Fruit fly (Drosophila melanogaster): ENCODE data around the gene CG10565.

CG10565 gene

DNA sequence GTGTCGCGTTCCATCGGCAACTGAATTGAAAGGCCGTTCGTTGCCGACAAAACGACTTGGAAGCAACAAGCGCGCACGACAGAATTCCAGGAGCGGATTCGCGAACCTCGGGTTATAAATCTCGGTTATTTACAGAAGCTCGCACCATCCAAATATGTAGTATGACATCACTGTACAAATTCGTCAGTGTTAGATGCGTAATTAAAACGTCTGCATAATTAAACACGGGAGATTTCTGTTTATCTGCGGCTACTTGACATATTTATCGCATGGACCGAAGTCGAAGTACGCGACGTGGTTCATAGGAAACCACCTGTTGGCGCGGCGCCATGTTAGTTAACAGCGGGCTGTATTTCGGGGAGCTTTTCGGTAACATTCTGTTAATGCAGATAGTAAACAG, 35.8 kb upstream of the CG10565 start, which contains the start of gene Ac78C (continued):
- TF ChIP-seq mirr (GFP tag; optimal IDR thresholded peaks at IDR 0.05) (peak; percentile 98), Sry-β (GFP tag; optimal IDR thresholded peaks at IDR 0.05) (no peak), Xbp1 (GFP tag; optimal IDR thresholded peaks at IDR 0.05) (peak; percentile 91), br (optimal IDR thresholded peaks at IDR 0.05) (no peak), zfh2 (GFP tag; optimal IDR thresholded peaks at IDR 0.05) (peak; percentile 93), Elba2 (GFP tag; optimal IDR thresholded peaks at IDR 0.05) (no peak), Mrtf (GFP tag; IDR thresholded peaks at IDR 0.05) (peak; percentile 87), CG10147 (GFP tag; optimal IDR thresholded peaks at IDR 0.05) (peak; percentile 90), CG34224 (GFP tag; IDR thresholded peaks at IDR 0.05; ENCODE audit: partially characterized antibody) (peak; percentile 24; the same call in 1 of the 3 replicates), CG1529 (GFP tag; optimal IDR thresholded peaks at IDR 0.05) (peak; percentile 46), tna (GFP tag; IDR thresholded peaks at IDR 0.05; ENCODE audit: partially characterized antibody) (peak; percentile 64), ATbp (GFP tag; optimal IDR thresholded peaks at IDR 0.05) (peak; percentile 80), dysf (GFP tag; IDR thresholded peaks at IDR 0.05) (peak; percentile 92), CG6654 (GFP tag; optimal IDR thresholded peaks at IDR 0.05) (peak; percentile 61), CG16779 (GFP tag; IDR thresholded peaks at IDR 0.05) (peak; percentile 93), prd (optimal IDR thresholded peaks at IDR 0.05) (no peak), prd (GFP tag; IDR thresholded peaks at IDR 0.05) (peak; percentile 81), twi (tag; optimal IDR thresholded peaks at IDR 0.05) (no peak), CG10366 (GFP tag; IDR thresholded peaks at IDR 0.05) (peak; percentile 83), CG7963 (GFP tag; IDR thresholded peaks at IDR 0.05; ENCODE audit: partially characterized antibody) (no peak), Drgx (GFP tag; IDR thresholded peaks at IDR 0.05) (peak; percentile 90), croc (GFP tag; conservative IDR thresholded peaks at IDR 0.05) (peak; percentile 51; the same call in 2 of the 3 replicates), wek (GFP tag; optimal IDR thresholded peaks at IDR 0.05) (peak; percentile 77), CG33557 (GFP tag; optimal IDR thresholded peaks at IDR 0.05) (no peak), Side (GFP tag; optimal IDR thresholded peaks at IDR 0.05) (peak; percentile 90), jing (GFP tag; optimal IDR thresholded peaks at IDR 0.05) (peak; percentile 55), slou (GFP tag; optimal IDR thresholded peaks at IDR 0.05) (peak; percentile 48), CG1603 (tag; optimal IDR thresholded peaks at IDR 0.05) (peak; percentile 87), CG9817 (tag; optimal IDR thresholded peaks at IDR 0.05) (peak; percentile 92), Dip2 (GFP tag; IDR thresholded peaks at IDR 0.05) (no peak), Ravus (GFP tag; IDR thresholded peaks at IDR 0.05) (peak; percentile 50), CG2129 (GFP tag; IDR thresholded peaks at IDR 0.05; ENCODE audit: partially characterized antibody) (no peak), crc (GFP tag; optimal IDR thresholded peaks at IDR 0.05) (peak; percentile 88), vnd (GFP tag; IDR thresholded peaks at IDR 0.05; ENCODE audit: partially characterized antibody) (peak; percentile 31; the same call in 1 of the 3 replicates), trh (GFP tag; optimal IDR thresholded peaks at IDR 0.05) (peak; percentile 42), unpg (GFP tag; optimal IDR thresholded peaks at IDR 0.05) (peak; percentile 89), tio (GFP tag; optimal IDR thresholded peaks at IDR 0.05) (peak; percentile 24), CG14710 (tag; optimal IDR thresholded peaks at IDR 0.05) (no peak), CG1602 (GFP tag; optimal IDR thresholded peaks at IDR 0.05) (peak; percentile 31), mam (GFP tag; optimal IDR thresholded peaks at IDR 0.05) (peak; percentile 96), ro (GFP tag; IDR thresholded peaks at IDR 0.05) (peak; percentile 43), CG11093 (GFP tag; IDR thresholded peaks at IDR 0.05) (peak; percentile 66; the same call in 2 of the 3 replicates), CG8478 (optimal IDR thresholded peaks at IDR 0.05) (no peak), peb (GFP tag; IDR thresholded peaks at IDR 0.05) (peak; percentile 54), CG32767 (GFP tag; IDR thresholded peaks at IDR 0.05) (peak; percentile 77), Aef1 (GFP tag; IDR thresholded peaks at IDR 0.05) (peak; percentile 87), da (GFP tag; optimal IDR thresholded peaks at IDR 0.05) (peak; percentile 51), gt (GFP tag; IDR thresholded peaks at IDR 0.05) (peak; percentile 46; the same call in 1 of the 2 replicates), CG14050 (GFP tag; IDR thresholded peaks at IDR 0.05) (peak; percentile 81), Hmr (GFP tag; optimal IDR thresholded peaks at IDR 0.05) (peak; percentile 91), Doc2 (GFP tag; IDR thresholded peaks at IDR 0.05) (peak; percentile 51; the same call in 1 of the 2 replicates), ap (GFP tag; IDR thresholded peaks at IDR 0.05) (peak; percentile 64)

All from whole organism, embryonic.